Worm (Caenorhabditis elegans) whole organism, early embryonic: ENCODE measurements around the gene ceh-88.

Experiments used
- B0310.2 ChIP-seq: sonication (generic microtip); optimal IDR thresholded peaks from 2 replicates; lab custom pipeline; 2016; ENCODE audit warnings: mild to moderate bottlenecking, missing genetic modification characterization, missing compliant biosample characterization
- F13C5.2 ChIP-seq: sonication (generic microtip); optimal IDR thresholded peaks from 2 replicates; lab custom pipeline; 2017; ENCODE audit warnings: mild to moderate bottlenecking, missing genetic modification characterization, inconsistent platforms, missing compliant biosample characterization
- aly-1 ChIP-seq: sonication (generic microtip); optimal IDR thresholded peaks from 2 replicates; lab custom pipeline; 2016; ENCODE audit warnings: missing genetic modification characterization, missing compliant biosample characterization
- ama-1 ChIP-seq: fragments of 150-350 bp; optimal IDR thresholded peaks from 2 replicates; lab custom pipeline; 2014
- ceh-13 ChIP-seq: fragments of 200-800 bp; sonication (Bioruptor generic); optimal IDR thresholded peaks from 2 replicates; lab custom pipeline; 2018; ENCODE audit warnings: mild to moderate bottlenecking, missing genetic modification characterization, missing compliant biosample characterization
- ceh-36 ChIP-seq: sonication (generic microtip); optimal IDR thresholded peaks from 2 replicates; lab custom pipeline; 2016; ENCODE audit warnings: missing genetic modification characterization, inconsistent platforms, missing compliant biosample characterization
- ets-7 ChIP-seq: sonication (generic microtip); optimal IDR thresholded peaks from 2 replicates; lab custom pipeline; 2016; ENCODE audit warnings: missing genotype, missing genetic modification characterization, missing compliant biosample characterization
- flt-1 ChIP-seq: fragments of 200-800 bp; sonication (Bioruptor generic); IDR thresholded peaks from 2 replicates; pipeline ENCODE4 v1.3.6; 2022; ENCODE audit warnings: missing genetic modification characterization, missing compliant biosample characterization
- hmbx-1 ChIP-seq: sonication (generic microtip); optimal IDR thresholded peaks from 2 replicates; lab custom pipeline; 2016; ENCODE audit warnings: mild to moderate bottlenecking, missing genetic modification characterization, missing compliant biosample characterization
- hmg-4 ChIP-seq: fragments of 200-800 bp; sonication (Bioruptor generic); optimal IDR thresholded peaks from 2 replicates; lab custom pipeline; 2018; ENCODE audit warnings: mild to moderate bottlenecking, missing genetic modification characterization, missing compliant biosample characterization
- hnd-1 ChIP-seq: sonication (generic microtip); optimal IDR thresholded peaks from 2 replicates; lab custom pipeline; 2016; ENCODE audit warnings: missing genetic modification characterization, missing compliant biosample characterization
- pes-1 ChIP-seq: fragments of 200-800 bp; sonication (Bioruptor generic); IDR thresholded peaks from 2 replicates; pipeline ENCODE4 v1.3.6; 2022; ENCODE audit warnings: missing genetic modification reagents, missing genetic modification characterization, missing compliant biosample characterization
- scrt-1 ChIP-seq: fragments of 200-800 bp; sonication (Bioruptor generic); IDR thresholded peaks from 2 replicates; pipeline ENCODE4 v1.3.6; 2022; ENCODE audit warnings: missing genetic modification characterization, missing compliant biosample characterization
- sea-1 ChIP-seq: fragments of 200-800 bp; sonication (Bioruptor generic); conservative IDR thresholded peaks from 2 replicates; pipeline ENCODE4 v1.3.6; 2022; ENCODE audit warnings: missing genetic modification characterization, missing compliant biosample characterization
- tbx-11 ChIP-seq: fragments of 200-800 bp; sonication (Bioruptor generic); IDR thresholded peaks from 2 replicates; pipeline ENCODE4 v1.3.6; 2022; ENCODE audit warnings: missing genetic modification characterization, missing compliant biosample characterization
- tbx-37 ChIP-seq: fragments of 200-800 bp; sonication (Bioruptor generic); conservative IDR thresholded peaks from 2 replicates; pipeline ENCODE4 v1.3.6; 2022; ENCODE audit warnings: missing genetic modification reagents, missing genetic modification characterization, missing compliant biosample characterization
- tra-4 ChIP-seq: sonication (generic microtip); optimal IDR thresholded peaks from 2 replicates; lab custom pipeline; 2017; ENCODE audit warnings: missing genetic modification characterization, missing compliant biosample characterization

The ceh-88 gene

DNA sequence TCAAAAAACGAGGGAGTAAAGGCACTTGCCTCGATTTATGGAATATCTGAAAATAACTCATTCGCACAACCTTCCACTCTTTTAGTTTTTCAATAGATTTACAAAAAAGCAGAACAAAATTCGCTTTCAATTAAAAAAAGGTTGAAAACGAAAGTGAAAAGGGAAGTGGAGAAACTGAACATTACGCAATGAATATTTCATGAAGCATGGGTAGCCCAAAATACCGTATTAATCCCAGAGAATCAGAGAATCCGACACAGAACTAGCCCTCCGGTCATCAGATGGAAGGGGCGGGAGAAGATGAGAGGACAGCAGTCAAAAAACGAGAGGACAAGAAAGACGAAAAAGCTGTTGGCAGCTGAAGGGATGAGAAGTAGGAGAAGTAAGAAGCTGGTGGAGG, 42.5 kb downstream of the ceh-88 start, which contains the start of gene C30H6.5:
Gene C30H6.5, plus strand, starts transcription at position 301 of the 400 bp plus-strand sequence.
- TF ChIP-seq ama-1 (lab: Kevin White, UChicago) (no peak), flt-1 (GFP tag; lab: Robert Waterston, UW) (no peak), tra-4 (no peak), ceh-13 (GFP tag; lab: Kevin White, UChicago) (no peak), sea-1 (GFP tag; lab: Robert Waterston, UW) (no peak), tbx-11 (no peak), hnd-1 (tag; lab: Kevin White, UChicago) (no peak), ets-7 (no peak), scrt-1 (GFP tag; lab: Robert Waterston, UW) (no peak), hmg-4 (GFP tag; lab: Kevin White, UChicago) (no peak), pes-1 (GFP tag; lab: Robert Waterston, UW) (no peak), aly-1 (tag; lab: Kevin White, UChicago) (no peak), hmbx-1 (tag; lab: Kevin White, UChicago) (no peak), B0310.2 (no peak), F13C5.2 (tag; lab: Kevin White, UChicago) (no peak), ceh-36 (tag; lab: Kevin White, UChicago) (no peak), tbx-37 (GFP tag; lab: Robert Waterston, UW) (no peak)

DNA sequence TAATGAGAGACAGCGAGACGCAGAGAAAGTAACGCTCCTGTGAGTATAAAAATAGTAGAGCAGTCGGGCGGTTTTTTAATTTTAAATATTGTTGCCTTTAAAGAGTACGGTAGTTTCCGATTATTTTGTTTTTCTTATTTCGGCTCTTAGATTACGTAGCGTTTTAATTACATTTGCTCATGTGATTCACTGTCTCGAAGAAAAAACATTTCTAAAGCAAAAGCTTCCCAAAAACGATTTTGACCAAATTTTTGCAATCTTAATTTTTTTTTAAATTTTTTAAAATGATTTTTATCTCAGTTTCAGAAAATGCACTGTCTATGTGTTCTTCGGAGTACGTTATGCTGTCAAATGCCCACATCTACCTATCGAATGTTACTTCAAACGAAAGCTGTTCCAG, 47.1 kb downstream of the ceh-88 start, which contains the start of gene haf-1:
Gene haf-1, plus strand, starts transcription at position 301 of the 400 bp plus-strand sequence.
- no peak for TF ChIP-seq hmg-4 (GFP tag; lab: Kevin White, UChicago)
- no peak for TF ChIP-seq hnd-1 (tag; lab: Kevin White, UChicago)
- TF ChIP-seq ceh-36 (tag; lab: Kevin White, UChicago), result no peak
- TF ChIP-seq ets-7, result no peak
- TF ChIP-seq aly-1 (tag; lab: Kevin White, UChicago), result no peak
- no peak for TF ChIP-seq flt-1 (GFP tag; lab: Robert Waterston, UW)
- no peak for TF ChIP-seq ceh-13 (GFP tag; lab: Kevin White, UChicago)
- no peak for TF ChIP-seq ama-1 (lab: Kevin White, UChicago)
- no peak for TF ChIP-seq B0310.2
- TF ChIP-seq sea-1 (GFP tag; lab: Robert Waterston, UW), result no peak
- no peak for TF ChIP-seq pes-1 (GFP tag; lab: Robert Waterston, UW)
- no peak for TF ChIP-seq hmbx-1 (tag; lab: Kevin White, UChicago)
- TF ChIP-seq tra-4, result no peak
- TF ChIP-seq scrt-1 (GFP tag; lab: Robert Waterston, UW), result no peak
- no peak for TF ChIP-seq tbx-37 (GFP tag; lab: Robert Waterston, UW)
- TF ChIP-seq F13C5.2 (tag; lab: Kevin White, UChicago), result no peak

DNA sequence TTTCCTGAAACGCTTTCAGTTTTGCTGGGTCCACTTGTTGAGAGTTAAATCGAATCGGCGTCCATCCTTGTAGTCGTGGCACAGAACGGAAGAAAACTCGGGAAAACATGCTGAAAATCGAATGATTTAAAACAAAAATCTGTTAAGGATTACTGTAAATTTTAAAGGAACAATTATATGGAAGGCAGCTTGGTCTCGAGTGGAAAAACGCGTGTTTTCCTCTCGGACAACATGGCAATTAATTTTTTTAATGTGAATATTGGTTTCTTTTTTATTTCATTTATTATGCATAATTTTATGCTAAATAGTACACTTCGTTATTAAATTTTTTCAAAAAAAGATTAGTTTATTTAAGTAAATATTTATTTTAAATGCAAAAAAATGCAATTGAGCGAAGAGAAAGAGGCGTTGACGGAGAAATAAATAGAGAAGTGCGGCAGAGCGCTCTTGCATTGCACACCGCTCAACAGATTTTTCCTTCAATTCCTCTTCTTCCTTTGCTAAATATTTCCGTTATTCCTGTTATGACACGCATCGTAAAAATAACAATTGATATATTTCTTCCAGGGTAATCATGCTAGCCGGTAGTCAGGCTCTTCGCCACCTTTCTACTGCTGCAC, 51.2 kb downstream of the ceh-88 start, which contains the start of the genes C30H6.9 and dlat-2:
Gene C30H6.9, minus strand, starts transcription at position 110 of the 620 bp plus-strand sequence.
Gene dlat-2, plus strand, starts transcription at position 566 of the 620 bp plus-strand sequence.
- no peak for TF ChIP-seq ceh-36 (tag; lab: Kevin White, UChicago)
- no peak for TF ChIP-seq hmbx-1 (tag; lab: Kevin White, UChicago)
- no peak for TF ChIP-seq ets-7
- TF ChIP-seq sea-1 (GFP tag; lab: Robert Waterston, UW), result no peak
- peak; percentile 32 for TF ChIP-seq F13C5.2 (tag; lab: Kevin White, UChicago)

DNA sequence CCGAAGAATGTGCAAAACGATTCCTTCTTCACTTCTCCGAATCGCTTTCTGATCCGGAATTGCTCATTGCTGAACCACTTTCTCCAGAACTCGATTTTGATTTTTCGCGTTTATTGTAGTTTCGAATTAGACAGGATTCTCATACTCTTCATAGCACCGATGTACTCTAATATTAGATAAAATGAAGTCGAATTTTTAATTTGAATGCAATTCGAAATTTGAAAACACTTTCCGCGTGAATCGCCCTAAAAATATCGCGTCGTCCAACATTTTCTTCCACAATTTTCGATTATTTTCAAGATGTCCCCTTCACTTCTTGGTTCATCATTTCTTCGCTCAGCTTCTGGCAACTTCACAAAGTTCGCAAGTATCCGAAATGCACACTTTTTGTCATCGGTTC, 53.0 kb downstream of the ceh-88 start, which contains the start of gene C30H6.8:
Gene C30H6.8, plus strand, starts transcription at position 301 of the 400 bp plus-strand sequence.
- TF ChIP-seq ets-7 (no peak), ceh-36 (tag; lab: Kevin White, UChicago) (no peak), hmg-4 (GFP tag; lab: Kevin White, UChicago) (no peak), tra-4 (no peak), pes-1 (GFP tag; lab: Robert Waterston, UW) (no peak), B0310.2 (no peak), flt-1 (GFP tag; lab: Robert Waterston, UW) (no peak), hnd-1 (tag; lab: Kevin White, UChicago) (no peak), aly-1 (tag; lab: Kevin White, UChicago) (no peak), ama-1 (lab: Kevin White, UChicago) (no peak), tbx-11 (no peak), scrt-1 (GFP tag; lab: Robert Waterston, UW) (no peak), ceh-13 (GFP tag; lab: Kevin White, UChicago) (no peak), F13C5.2 (tag; lab: Kevin White, UChicago) (no peak), sea-1 (GFP tag; lab: Robert Waterston, UW) (no peak)
